Worm (Caenorhabditis elegans): ENCODE data around the gene F41H10.3.

DNA sequence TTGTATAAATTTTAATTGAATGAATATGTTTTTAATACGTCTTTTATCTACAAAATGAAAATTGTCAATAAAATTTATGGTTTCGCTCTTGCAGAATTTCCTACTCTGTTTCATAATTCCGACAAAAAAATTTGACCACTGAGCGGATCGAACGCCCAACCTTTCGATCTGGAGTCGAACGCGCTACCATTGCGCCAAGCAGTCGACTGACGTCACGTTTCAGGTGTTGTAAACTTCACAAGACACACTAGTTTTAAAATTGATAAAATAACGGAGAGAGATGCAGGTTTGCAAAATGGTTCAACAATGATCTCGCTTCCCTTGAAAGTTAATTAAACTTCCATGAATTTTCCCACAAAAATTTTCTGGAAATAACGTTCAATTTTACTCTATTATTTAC lies 25.4 kb upstream of the F41H10.3 start:
- TF ChIP-seq him-1 (tag; optimal IDR thresholded peaks at IDR 0.05) (no peak), dao-5 (tag; optimal IDR thresholded peaks at IDR 0.05) (no peak), W03F9.2 (tag; optimal IDR thresholded peaks at IDR 0.05) (peak; percentile 10)

Data from whole organism, L4/young adult.